Worm (Caenorhabditis elegans): ENCODE measurements around the gene srx-135.

DNA sequence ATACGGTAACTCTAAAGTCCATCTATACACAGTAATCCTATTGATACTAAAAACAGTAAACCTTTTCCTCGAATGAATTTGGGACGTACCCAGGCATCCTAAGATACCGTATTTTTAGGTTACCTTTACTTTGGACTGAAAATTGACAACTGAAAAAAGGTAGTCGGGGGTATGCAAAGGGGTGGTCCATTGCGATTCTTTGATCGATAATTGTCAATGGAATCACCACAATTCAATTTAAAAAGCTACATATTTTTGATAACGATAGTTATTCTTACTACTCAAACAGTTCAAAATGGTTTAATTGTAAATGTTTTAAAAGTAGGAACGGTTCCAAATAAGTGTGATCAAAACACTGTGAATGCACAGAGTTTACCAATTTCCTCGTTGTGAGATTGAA is 25.1 kb upstream of the srx-135 start, which contains the start of gene srx-129:
- TF ChIP-seq ztf-11 (tag; optimal IDR thresholded peaks at IDR 0.05), result no peak
- TF ChIP-seq lin-14 (GFP tag; optimal IDR thresholded peaks at IDR 0.05), result no peak
- no peak for TF ChIP-seq nhr-77 (tag; optimal IDR thresholded peaks at IDR 0.05)
- no peak for TF ChIP-seq nhr-28 (tag; optimal IDR thresholded peaks at IDR 0.05)
- TF ChIP-seq ces-1 (GFP tag; optimal IDR thresholded peaks at IDR 0.05), result no peak
- TF ChIP-seq pqm-1 (tag; optimal IDR thresholded peaks at IDR 0.05), result no peak
- TF ChIP-seq unc-62 (GFP tag; optimal IDR thresholded peaks at IDR 0.05), result no peak
- TF ChIP-seq mep-1 (tag; optimal IDR thresholded peaks at IDR 0.05), result no peak
- no peak for TF ChIP-seq irx-1 (tag; optimal IDR thresholded peaks at IDR 0.05)
- TF ChIP-seq elt-3 (tag; optimal IDR thresholded peaks at IDR 0.05), result no peak
- TF ChIP-seq sptf-1 (tag; optimal IDR thresholded peaks at IDR 0.05), result no peak
- TF ChIP-seq lsy-2 (tag; optimal IDR thresholded peaks at IDR 0.05), result no peak
